Worm (Caenorhabditis elegans) whole organism, early embryonic: ENCODE measurements around the gene F57F5.3.
"Not testable (repeated sequence)": the region's sequence is repeated elsewhere in the genome, so short reads cannot be mapped to it uniquely, and the experiment has no call there.

Experiments
- B0310.2 ChIP-seq: sonication (generic microtip); optimal IDR thresholded peaks from 2 replicates; lab custom pipeline; 2016; ENCODE audit warnings: mild to moderate bottlenecking, missing genetic modification characterization, missing compliant biosample characterization
- F13C5.2 ChIP-seq: sonication (generic microtip); optimal IDR thresholded peaks from 2 replicates; lab custom pipeline; 2017; ENCODE audit warnings: mild to moderate bottlenecking, missing genetic modification characterization, inconsistent platforms, missing compliant biosample characterization
- aly-1 ChIP-seq: sonication (generic microtip); optimal IDR thresholded peaks from 2 replicates; lab custom pipeline; 2016; ENCODE audit warnings: missing genetic modification characterization, missing compliant biosample characterization
- ama-1 ChIP-seq: fragments of 150-350 bp; optimal IDR thresholded peaks from 2 replicates; lab custom pipeline; 2014
- ceh-13 ChIP-seq: fragments of 200-800 bp; sonication (Bioruptor generic); optimal IDR thresholded peaks from 2 replicates; lab custom pipeline; 2018; ENCODE audit warnings: mild to moderate bottlenecking, missing genetic modification characterization, missing compliant biosample characterization
- ceh-36 ChIP-seq: sonication (generic microtip); optimal IDR thresholded peaks from 2 replicates; lab custom pipeline; 2016; ENCODE audit warnings: missing genetic modification characterization, inconsistent platforms, missing compliant biosample characterization
- ets-7 ChIP-seq: sonication (generic microtip); optimal IDR thresholded peaks from 2 replicates; lab custom pipeline; 2016; ENCODE audit warnings: missing genotype, missing genetic modification characterization, missing compliant biosample characterization
- flt-1 ChIP-seq: fragments of 200-800 bp; sonication (Bioruptor generic); IDR thresholded peaks from 2 replicates; pipeline ENCODE4 v1.3.6; 2022; ENCODE audit warnings: missing genetic modification characterization, missing compliant biosample characterization
- hmbx-1 ChIP-seq: sonication (generic microtip); optimal IDR thresholded peaks from 2 replicates; lab custom pipeline; 2016; ENCODE audit warnings: mild to moderate bottlenecking, missing genetic modification characterization, missing compliant biosample characterization
- hmg-4 ChIP-seq: fragments of 200-800 bp; sonication (Bioruptor generic); optimal IDR thresholded peaks from 2 replicates; lab custom pipeline; 2018; ENCODE audit warnings: mild to moderate bottlenecking, missing genetic modification characterization, missing compliant biosample characterization
- hnd-1 ChIP-seq: sonication (generic microtip); optimal IDR thresholded peaks from 2 replicates; lab custom pipeline; 2016; ENCODE audit warnings: missing genetic modification characterization, missing compliant biosample characterization
- pes-1 ChIP-seq: fragments of 200-800 bp; sonication (Bioruptor generic); IDR thresholded peaks from 2 replicates; pipeline ENCODE4 v1.3.6; 2022; ENCODE audit warnings: missing genetic modification reagents, missing genetic modification characterization, missing compliant biosample characterization
- scrt-1 ChIP-seq: fragments of 200-800 bp; sonication (Bioruptor generic); IDR thresholded peaks from 2 replicates; pipeline ENCODE4 v1.3.6; 2022; ENCODE audit warnings: missing genetic modification characterization, missing compliant biosample characterization
- sea-1 ChIP-seq: fragments of 200-800 bp; sonication (Bioruptor generic); conservative IDR thresholded peaks from 2 replicates; pipeline ENCODE4 v1.3.6; 2022; ENCODE audit warnings: missing genetic modification characterization, missing compliant biosample characterization
- tbx-11 ChIP-seq: fragments of 200-800 bp; sonication (Bioruptor generic); IDR thresholded peaks from 2 replicates; pipeline ENCODE4 v1.3.6; 2022; ENCODE audit warnings: missing genetic modification characterization, missing compliant biosample characterization
- tbx-37 ChIP-seq: fragments of 200-800 bp; sonication (Bioruptor generic); conservative IDR thresholded peaks from 2 replicates; pipeline ENCODE4 v1.3.6; 2022; ENCODE audit warnings: missing genetic modification reagents, missing genetic modification characterization, missing compliant biosample characterization
- tra-4 ChIP-seq: sonication (generic microtip); optimal IDR thresholded peaks from 2 replicates; lab custom pipeline; 2017; ENCODE audit warnings: missing genetic modification characterization, missing compliant biosample characterization

Gene F57F5.3

ce11 chrV:12025683-12026082, 19.3 kb upstream of the F57F5.3 start:
- TF ChIP-seq hmbx-1 (tag; lab: Kevin White, UChicago) (no peak), scrt-1 (GFP tag; lab: Robert Waterston, UW) (no peak), tbx-37 (GFP tag; lab: Robert Waterston, UW) (no peak), aly-1 (tag; lab: Kevin White, UChicago) (no peak), pes-1 (GFP tag; lab: Robert Waterston, UW) (no peak)

- TF ChIP-seq tbx-37 (GFP tag; lab: Robert Waterston, UW) (no peak), scrt-1 (GFP tag; lab: Robert Waterston, UW) (peak; percentile 67; the same call in 1 of the 2 replicates), aly-1 (tag; lab: Kevin White, UChicago) (peak; percentile 62)
These were observed 17.9 kb upstream of the F57F5.3 start for ce11 chrV:12024273-12024672.

ce11 chrV:12020940-12021339, 14.5 kb upstream of the F57F5.3 start:
- TF ChIP-seq sea-1 (GFP tag; lab: Robert Waterston, UW) (no peak), ama-1 (no peak), pes-1 (GFP tag; lab: Robert Waterston, UW) (no peak)

- TF ChIP-seq tbx-37 (GFP tag; lab: Robert Waterston, UW); tbx-11 (GFP tag; lab: Robert Waterston, UW); F13C5.2 (tag; lab: Kevin White, UChicago): not testable (repeated sequence)
These were observed 13.6 kb upstream of the F57F5.3 start, which contains the start of gene F10C2.3 for ce11 chrV:12020026-12020425. TSS of gene F10C2.3 (plus strand) at chrV:12020326.

- TF ChIP-seq ets-7 (tag; lab: Kevin White, UChicago) (no peak), F13C5.2 (tag; lab: Kevin White, UChicago) (no peak), tbx-11 (GFP tag; lab: Robert Waterston, UW) (no peak), ceh-36 (tag; lab: Kevin White, UChicago) (no peak), B0310.2 (tag; lab: Kevin White, UChicago) (no peak), pes-1 (GFP tag; lab: Robert Waterston, UW) (no peak), hnd-1 (tag; lab: Kevin White, UChicago) (no peak), flt-1 (GFP tag; lab: Robert Waterston, UW) (no peak), tra-4 (tag; lab: Kevin White, UChicago) (no peak), hmbx-1 (tag; lab: Kevin White, UChicago) (no peak), scrt-1 (GFP tag; lab: Robert Waterston, UW) (no peak), aly-1 (tag; lab: Kevin White, UChicago) (no peak), ceh-13 (no peak), sea-1 (GFP tag; lab: Robert Waterston, UW) (no peak), hmg-4 (GFP tag; lab: Kevin White, UChicago) (no peak), ama-1 (no peak), tbx-37 (GFP tag; lab: Robert Waterston, UW) (no peak)
These were observed 6.9 kb upstream of the F57F5.3 start, which contains the start of gene add-2 for ce11 chrV:12013298-12013697. TSS of gene add-2 (minus strand) at chrV:12013406.

ce11 chrV:12011686-12012085, 5.3 kb upstream of the F57F5.3 start:
- TF ChIP-seq ama-1 (no peak), ceh-13 (no peak), aly-1 (tag; lab: Kevin White, UChicago) (no peak), ets-7 (tag; lab: Kevin White, UChicago) (no peak), flt-1 (GFP tag; lab: Robert Waterston, UW) (no peak), tbx-11 (GFP tag; lab: Robert Waterston, UW) (no peak), scrt-1 (GFP tag; lab: Robert Waterston, UW) (no peak), hnd-1 (tag; lab: Kevin White, UChicago) (no peak), hmbx-1 (tag; lab: Kevin White, UChicago) (no peak), F13C5.2 (tag; lab: Kevin White, UChicago) (no peak), ceh-36 (tag; lab: Kevin White, UChicago) (no peak)

- TF ChIP-seq hmbx-1 (tag; lab: Kevin White, UChicago): no peak
- no peak for TF ChIP-seq tbx-11 (GFP tag; lab: Robert Waterston, UW)
- no peak for TF ChIP-seq ceh-36 (tag; lab: Kevin White, UChicago)
- TF ChIP-seq hnd-1 (tag; lab: Kevin White, UChicago): no peak
- no peak for TF ChIP-seq sea-1 (GFP tag; lab: Robert Waterston, UW)
- no peak for TF ChIP-seq flt-1 (GFP tag; lab: Robert Waterston, UW)
These were observed 1.9 kb downstream of the F57F5.3 start for ce11 chrV:12004501-12004940.

- TF ChIP-seq hnd-1 (tag; lab: Kevin White, UChicago): no peak
- TF ChIP-seq aly-1 (tag; lab: Kevin White, UChicago): no peak
- no peak for TF ChIP-seq ets-7 (tag; lab: Kevin White, UChicago)
These were observed 3.4 kb downstream of the F57F5.3 start, which contains the start of gene cpr-9 for ce11 chrV:12002866-12003485. TSS of gene cpr-9 (plus strand) at chrV:12003053.
